Fruit fly (Drosophila melanogaster) whole organism, embryonic: ENCODE results near the gene corto.

Experiments used
- CG10267 ChIP-seq: fragments of 200-800 bp; sonication (Bioruptor generic); optimal IDR thresholded peaks from 2 replicates; lab custom pipeline; 2018; ENCODE audit warnings: missing biosample characterization, mild to moderate bottlenecking, missing genetic modification characterization, moderate library complexity
- CG10321 ChIP-seq: fragments of 200-800 bp; sonication (Bioruptor generic); IDR thresholded peaks from 2 replicates; pipeline ENCODE4 v1.3.6; 2022; ENCODE audit warnings: missing biosample characterization, missing genetic modification characterization
- CG10654 ChIP-seq: fragments of 200-800 bp; sonication (Bioruptor generic); optimal IDR thresholded peaks from 2 replicates; lab custom pipeline; 2016; ENCODE audit warnings: missing biosample characterization, missing genetic modification characterization
- CG15269 ChIP-seq: fragments of 200-800 bp; sonication (Bioruptor generic); optimal IDR thresholded peaks from 2 replicates; lab custom pipeline; 2018; ENCODE audit warnings: missing biosample characterization, mild to moderate bottlenecking, missing genetic modification characterization, moderate library complexity
- CG17612 ChIP-seq: fragments of 200-800 bp; sonication (Bioruptor generic); IDR thresholded peaks from 2 replicates; pipeline ENCODE4 v1.3.6; 2022; ENCODE audit warnings: missing biosample characterization, missing genetic modification characterization
- CG1832 ChIP-seq: fragments of 200-800 bp; sonication (Bioruptor generic); optimal IDR thresholded peaks from 2 replicates; lab custom pipeline; 2017; ENCODE audit warnings: missing biosample characterization, mild to moderate bottlenecking, missing genetic modification characterization, inconsistent platforms
- CG18476 ChIP-seq: fragments of 200-800 bp; sonication (Bioruptor generic); optimal IDR thresholded peaks from 2 replicates; lab custom pipeline; 2016; ENCODE audit warnings: missing biosample characterization, mild to moderate bottlenecking, missing genetic modification characterization
- CG2875 ChIP-seq: fragments of 200-800 bp; sonication (Bioruptor generic); optimal IDR thresholded peaks from 2 replicates; lab custom pipeline; 2017; ENCODE audit warnings: missing biosample characterization, mild to moderate bottlenecking, missing genetic modification characterization, missing genetic modification reagents
- CG32532 ChIP-seq: fragments of 200-800 bp; sonication (Bioruptor generic); IDR thresholded peaks from 2 replicates; pipeline ENCODE4 v1.3.6; 2022; ENCODE audit warnings: missing biosample characterization, missing genetic modification characterization
- CG33213 ChIP-seq: fragments of 200-800 bp; sonication (Bioruptor generic); optimal IDR thresholded peaks from 3 replicates; lab custom pipeline; 2016; ENCODE audit warnings: missing biosample characterization, missing genetic modification characterization
- CG5180 ChIP-seq: fragments of 200-800 bp; sonication (Bioruptor generic); optimal IDR thresholded peaks from 3 replicates; lab custom pipeline; 2017; ENCODE audit warnings: missing biosample characterization, missing genetic modification characterization, mild to moderate bottlenecking, moderate library complexity, missing genetic modification reagents
- CG5953 ChIP-seq: fragments of 200-800 bp; sonication (Bioruptor generic); IDR thresholded peaks from 2 replicates; pipeline ENCODE4 v1.3.6; 2022; ENCODE audit warnings: missing biosample characterization, missing genetic modification characterization
- CG6175 ChIP-seq: fragments of 200-800 bp; sonication (Bioruptor generic); IDR thresholded peaks from 3 replicates; pipeline ENCODE4 v1.3.6; 2022; ENCODE audit warnings: missing biosample characterization, missing genetic modification characterization
- CG6654 ChIP-seq: fragments of 200-800 bp; sonication (Bioruptor generic); optimal IDR thresholded peaks from 2 replicates; lab custom pipeline; 2017; ENCODE audit warnings: missing biosample characterization, mild to moderate bottlenecking, missing genetic modification characterization
- CG9437 ChIP-seq: fragments of 200-800 bp; sonication (Bioruptor generic); optimal IDR thresholded peaks from 2 replicates; lab custom pipeline; 2018; ENCODE audit warnings: missing biosample characterization, mild to moderate bottlenecking, missing genetic modification characterization
- CTCF ChIP-seq: fragments of 200-800 bp; sonication (Bioruptor generic); optimal IDR thresholded peaks from 2 replicates; lab custom pipeline; 2017; ENCODE audit warnings: missing biosample characterization, mild to moderate bottlenecking, missing genetic modification characterization, moderate library complexity
- Dfd ChIP-seq, 2 experiments: fragments of >200 bp; optimal IDR thresholded peaks; 2 replicates each; lab custom pipeline; 2017; ENCODE audit warnings: missing biosample characterization in 2 of 2, missing genetic modification characterization in 2 of 2
- Dll ChIP-seq: fragments of 200-800 bp; sonication (Bioruptor generic); IDR thresholded peaks from 4 replicates; pipeline ENCODE4 v1.3.6; 2022; ENCODE audit warnings: missing biosample characterization, missing genetic modification characterization; ENCODE audit not compliant: partially characterized antibody
- Ets97D ChIP-seq: fragments of 200-800 bp; sonication (Bioruptor generic); optimal IDR thresholded peaks from 3 replicates; lab custom pipeline; 2016; ENCODE audit warnings: missing biosample characterization, missing genetic modification characterization
- GATAe ChIP-seq: fragments of 200-800 bp; sonication (Bioruptor generic); conservative IDR thresholded peaks from 2 replicates; pipeline ENCODE4 v1.3.6; 2022; ENCODE audit warnings: missing biosample characterization, missing genetic modification characterization
- HLH4C ChIP-seq: fragments of 200-800 bp; sonication (Bioruptor generic); IDR thresholded peaks from 3 replicates; pipeline ENCODE4 v1.3.6; 2022; ENCODE audit warnings: missing biosample characterization, missing genetic modification characterization; ENCODE audit not compliant: partially characterized antibody
- Hmx ChIP-seq: fragments of 200-800 bp; sonication (Bioruptor generic); optimal IDR thresholded peaks from 2 replicates; lab custom pipeline; 2016; ENCODE audit warnings: missing biosample characterization, missing genetic modification characterization
- Nf-YA ChIP-seq: fragments of 200-800 bp; sonication (Bioruptor generic); IDR thresholded peaks from 2 replicates; pipeline ENCODE4 v1.3.6; 2022; ENCODE audit warnings: missing biosample characterization, missing genetic modification characterization
- Nf-YB ChIP-seq: fragments of 200-800 bp; sonication (Bioruptor generic); optimal IDR thresholded peaks from 3 replicates; lab custom pipeline; 2019; ENCODE audit warnings: missing biosample characterization, mild to moderate bottlenecking, missing genetic modification characterization, moderate library complexity
- Scr ChIP-seq: fragments of 200-800 bp; sonication (Bioruptor generic); IDR thresholded peaks from 2 replicates; pipeline ENCODE4 v1.3.6; 2022; ENCODE audit warnings: missing biosample characterization, missing genetic modification characterization; ENCODE audit not compliant: partially characterized antibody
- Side ChIP-seq: fragments of 200-800 bp; sonication (Bioruptor generic); optimal IDR thresholded peaks from 2 replicates; lab custom pipeline; 2016; ENCODE audit warnings: missing biosample characterization, missing genetic modification characterization
- Ssrp ChIP-seq: fragments of 200-800 bp; sonication (Bioruptor generic); optimal IDR thresholded peaks from 2 replicates; lab custom pipeline; 2018; ENCODE audit warnings: missing biosample characterization, mild to moderate bottlenecking, missing genetic modification characterization, moderate library complexity
- Stat92E ChIP-seq, 3 experiments: fragments of >200 bp in 2 of 3; fragments of 200-800 bp in 1 of 3; sonication (Bioruptor generic) in 1 of 3; optimal IDR thresholded peaks; 2 replicates each; lab custom pipeline; 2017 to 2019; ENCODE audit warnings: missing biosample characterization in 3 of 3, missing genetic modification characterization in 3 of 3, mild to moderate bottlenecking in 1 of 3, moderate library complexity in 1 of 3
- amos ChIP-seq: fragments of 200-800 bp; sonication (Bioruptor generic); IDR thresholded peaks from 2 replicates; pipeline ENCODE4 v1.3.6; 2022; ENCODE audit warnings: missing biosample characterization, missing genetic modification characterization; ENCODE audit not compliant: partially characterized antibody
- az2 ChIP-seq: fragments of 200-800 bp; sonication (Bioruptor generic); optimal IDR thresholded peaks from 3 replicates; lab custom pipeline; 2016; ENCODE audit warnings: missing biosample characterization, missing genetic modification characterization
- bowl ChIP-seq: fragments of 200-800 bp; sonication (Bioruptor generic); IDR thresholded peaks from 2 replicates; pipeline ENCODE4 v1.3.6; 2022; ENCODE audit warnings: missing biosample characterization, missing genetic modification characterization
- caup ChIP-seq: fragments of 200-800 bp; sonication (Bioruptor generic); optimal IDR thresholded peaks from 3 replicates; lab custom pipeline; 2017; ENCODE audit warnings: missing biosample characterization, mild to moderate bottlenecking, missing genetic modification characterization, moderate library complexity; ENCODE audit not compliant: severe bottlenecking
- dan ChIP-seq: fragments of 200-800 bp; sonication (Bioruptor generic); IDR thresholded peaks from 2 replicates; pipeline ENCODE4 v1.3.6; 2022; ENCODE audit warnings: missing biosample characterization, missing genetic modification characterization
- dm ChIP-seq: fragments of 200-800 bp; sonication (Bioruptor generic); optimal IDR thresholded peaks from 3 replicates; lab custom pipeline; 2016; ENCODE audit warnings: missing biosample characterization, missing genetic modification characterization
- dmrt99B ChIP-seq: fragments of 200-800 bp; sonication (Bioruptor generic); optimal IDR thresholded peaks from 2 replicates; lab custom pipeline; 2018; ENCODE audit warnings: missing biosample characterization, mild to moderate bottlenecking, missing genetic modification characterization, moderate library complexity
- ems ChIP-seq: fragments of 200-800 bp; sonication (Bioruptor generic); optimal IDR thresholded peaks from 3 replicates; lab custom pipeline; 2016; ENCODE audit warnings: missing biosample characterization, missing genetic modification characterization
- fru ChIP-seq: fragments of >200 bp; optimal IDR thresholded peaks from 2 replicates; lab custom pipeline; 2017
- fu2 ChIP-seq: fragments of 200-800 bp; sonication (Bioruptor generic); optimal IDR thresholded peaks from 2 replicates; lab custom pipeline; 2016; ENCODE audit warnings: missing biosample characterization, missing genetic modification characterization
- gce ChIP-seq: fragments of 200-800 bp; sonication (Bioruptor generic); IDR thresholded peaks from 3 replicates; pipeline ENCODE4 v1.3.6; 2022; ENCODE audit warnings: missing biosample characterization, missing genetic modification characterization
- grau ChIP-seq: fragments of 200-800 bp; optimal IDR thresholded peaks from 3 replicates; lab custom pipeline; 2019; ENCODE audit warnings: missing biosample characterization, mild to moderate bottlenecking, missing genetic modification characterization, moderate library complexity
- her ChIP-seq: fragments of 200-800 bp; sonication (Bioruptor generic); optimal IDR thresholded peaks from 2 replicates; lab custom pipeline; 2016; ENCODE audit warnings: missing biosample characterization, missing genetic modification characterization
- knrl ChIP-seq: fragments of 200-800 bp; sonication (Bioruptor generic); IDR thresholded peaks from 3 replicates; pipeline ENCODE4 v1.3.6; 2022; ENCODE audit warnings: missing biosample characterization, missing genetic modification characterization; ENCODE audit not compliant: partially characterized antibody
- lbe ChIP-seq: fragments of 200-800 bp; sonication (Bioruptor generic); optimal IDR thresholded peaks from 2 replicates; lab custom pipeline; 2016; ENCODE audit warnings: missing biosample characterization, mild to moderate bottlenecking, missing genetic modification characterization
- lola ChIP-seq, 3 experiments: fragments of >200 bp in 2 of 3; fragments of 200-800 bp in 1 of 3; sonication (Bioruptor generic) in 1 of 3; optimal IDR thresholded peaks; 2 replicates each; lab custom pipeline; 2017 to 2019; ENCODE audit warnings: missing biosample characterization in 3 of 3, missing genetic modification characterization in 3 of 3, mild to moderate bottlenecking in 1 of 3, moderate library complexity in 1 of 3
- prd ChIP-seq, 3 experiments: fragments of >200 bp in 2 of 3; fragments of 200-800 bp in 1 of 3; sonication (Bioruptor generic) in 1 of 3; optimal IDR thresholded peaks in 2 of 3; IDR thresholded peaks in 1 of 3; 2 replicates in 2 of 3; 3 replicates in 1 of 3; pipeline versions ENCODE4 v1.3.6 to Lab custom; 2017 to 2022; ENCODE audit warnings: missing biosample characterization in 1 of 3, missing genetic modification characterization in 1 of 3
- psq ChIP-seq: fragments of 200-800 bp; sonication (Bioruptor generic); optimal IDR thresholded peaks from 2 replicates; lab custom pipeline; 2017; ENCODE audit warnings: missing biosample characterization, missing genetic modification characterization
- seq ChIP-seq: fragments of 200-800 bp; sonication (Bioruptor generic); IDR thresholded peaks from 2 replicates; pipeline ENCODE4 v1.3.6; 2022; ENCODE audit warnings: missing biosample characterization, missing genetic modification characterization
- sim ChIP-seq: fragments of 200-800 bp; sonication (Bioruptor generic); IDR thresholded peaks from 2 replicates; pipeline ENCODE4 v1.3.6; 2022; ENCODE audit warnings: missing biosample characterization, missing genetic modification characterization
- sima ChIP-seq: fragments of 200-800 bp; sonication (Bioruptor generic); optimal IDR thresholded peaks from 2 replicates; lab custom pipeline; 2016; ENCODE audit warnings: missing biosample characterization, missing genetic modification characterization
- tna ChIP-seq: fragments of 200-800 bp; sonication (Bioruptor generic); IDR thresholded peaks from 2 replicates; pipeline ENCODE4 v1.3.6; 2022; ENCODE audit warnings: missing biosample characterization, missing genetic modification characterization; ENCODE audit not compliant: partially characterized antibody
- wor ChIP-seq: fragments of 200-800 bp; sonication (Bioruptor generic); IDR thresholded peaks from 2 replicates; pipeline ENCODE4 v1.3.6; 2022; ENCODE audit warnings: missing biosample characterization, missing genetic modification characterization

Gene corto

dm6 chr3R:5087833-5088262 is 976 bp upstream of the corto start (continued):
- TF ChIP-seq fru (lab: Kevin White, UChicago) (no peak), Nf-YB (GFP tag; lab: Kevin White, UChicago) (peak; percentile 60), dmrt99B (tag; lab: Kevin White, UChicago) (peak; percentile 18), CG2875 (GFP tag; lab: Kevin White, UChicago) (peak; percentile 65), prd (optimal IDR thresholded peaks at IDR 0.05; lab: Kevin White, UChicago) (no peak), prd (GFP tag; IDR thresholded peaks at IDR 0.05; lab: Robert Waterston, UW) (no peak), wor (GFP tag; lab: Robert Waterston, UW) (no peak), CG5180 (GFP tag; lab: Kevin White, UChicago) (peak; percentile 57), grau (tag; lab: Kevin White, UChicago) (no peak), psq (GFP tag; lab: Kevin White, UChicago) (no peak), Nf-YA (no peak), knrl (GFP tag; lab: Robert Waterston, UW) (no peak), Hmx (GFP tag; lab: Kevin White, UChicago) (no peak), Dfd (GFP tag; optimal IDR thresholded peaks at IDR 0.05; lab: Kevin White, UChicago) (no peak), sima (no peak), caup (GFP tag; lab: Kevin White, UChicago) (peak; percentile 70), CG15269 (tag; lab: Kevin White, UChicago) (peak; percentile 54), Dll (no peak), CG9437 (GFP tag; lab: Kevin White, UChicago) (no peak), GATAe (no peak), HLH4C (GFP tag; lab: Robert Waterston, UW) (no peak), ems (GFP tag; lab: Kevin White, UChicago) (no peak), lola (GFP tag; optimal IDR thresholded peaks at IDR 0.05; lab: Kevin White, UChicago) (no peak), fu2 (GFP tag; lab: Kevin White, UChicago) (no peak), CG33213 (GFP tag; lab: Kevin White, UChicago) (peak; percentile 25), dm (GFP tag; lab: Kevin White, UChicago) (no peak), her (peak; percentile 51), bowl (no peak), CG17612 (no peak), seq (GFP tag; lab: Robert Waterston, UW) (no peak), CG6175 (GFP tag; lab: Robert Waterston, UW) (no peak), Side (GFP tag; lab: Kevin White, UChicago) (peak; percentile 55), CG10321 (no peak), Ets97D (no peak), sim (no peak), CG10267 (tag; lab: Kevin White, UChicago) (no peak), Stat92E (GFP tag; optimal IDR thresholded peaks at IDR 0.05; lab: Kevin White, UChicago) (peak in 1 of 3 experiments; percentile 38), CG1832 (GFP tag; lab: Kevin White, UChicago) (peak; percentile 79), dan (GFP tag; lab: Robert Waterston, UW) (no peak), CG18476 (GFP tag; lab: Kevin White, UChicago) (no peak), Scr (no peak), CG32532 (GFP tag; lab: Robert Waterston, UW) (no peak), Ssrp (no peak), CTCF (GFP tag; lab: Kevin White, UChicago) (peak; percentile 63), amos (GFP tag; lab: Robert Waterston, UW) (no peak), lbe (peak; percentile 61), gce (GFP tag; lab: Robert Waterston, UW) (no peak), CG5953 (GFP tag; lab: Robert Waterston, UW) (no peak), tna (GFP tag; lab: Robert Waterston, UW) (no peak), CG10654 (GFP tag; lab: Kevin White, UChicago) (no peak), CG6654 (GFP tag; lab: Kevin White, UChicago) (no peak), az2 (no peak)
